Worm (Caenorhabditis elegans): ENCODE data around the gene R11D1.2.

R11D1.2 gene

ce11 chrV:12747856-12748255 is 39.5 kb downstream of the R11D1.2 start, which contains the start of gene C15C8.5:
Gene C15C8.5, plus strand, starts transcription at chrV:12748007.
- peak; percentile 93 for TF ChIP-seq fkh-10 (GFP tag; optimal IDR thresholded peaks at IDR 0.05)
- TF ChIP-seq xbp-1 (tag; optimal IDR thresholded peaks at IDR 0.05): no peak
- TF ChIP-seq unc-86 (tag; optimal IDR thresholded peaks at IDR 0.05): no peak
- no peak for TF ChIP-seq C04F5.9 (tag; optimal IDR thresholded peaks at IDR 0.05)
- TF ChIP-seq lin-14 (GFP tag; optimal IDR thresholded peaks at IDR 0.05): peak; percentile 36
- TF ChIP-seq nhr-19 (GFP tag; conservative IDR thresholded peaks at IDR 0.05): no peak
- TF ChIP-seq ceh-63 (GFP tag; optimal IDR thresholded peaks at IDR 0.05): no peak
- no peak for TF ChIP-seq sup-37 (GFP tag; optimal IDR thresholded peaks at IDR 0.05)
- no peak for TF ChIP-seq fkh-8 (tag; optimal IDR thresholded peaks at IDR 0.05)
- TF ChIP-seq rnt-1 (tag; optimal IDR thresholded peaks at IDR 0.05): no peak
- peak; percentile 43 for TF ChIP-seq ces-1 (GFP tag; optimal IDR thresholded peaks at IDR 0.05)
- no peak for TF ChIP-seq skn-1 (tag; optimal IDR thresholded peaks at IDR 0.05)
- no peak for TF ChIP-seq nhr-77 (tag; optimal IDR thresholded peaks at IDR 0.05)

- TF ChIP-seq fkh-8 (tag; optimal IDR thresholded peaks at IDR 0.05) (no peak), irx-1 (tag; optimal IDR thresholded peaks at IDR 0.05) (no peak), hlh-17 (GFP tag; optimal IDR thresholded peaks at IDR 0.05; ENCODE audit: borderline replicate concordance) (no peak), dsc-1 (tag; optimal IDR thresholded peaks at IDR 0.05) (no peak), nhr-19 (GFP tag; conservative IDR thresholded peaks at IDR 0.05) (no peak), lin-35 (GFP tag; optimal IDR thresholded peaks at IDR 0.05) (no peak), pax-3 (tag; optimal IDR thresholded peaks at IDR 0.05) (no peak), ceh-88 (GFP tag; IDR thresholded peaks at IDR 0.05) (no peak), ceh-82 (tag; optimal IDR thresholded peaks at IDR 0.05) (no peak), snu-23 (GFP tag; optimal IDR thresholded peaks at IDR 0.05) (no peak), sup-37 (GFP tag; optimal IDR thresholded peaks at IDR 0.05) (no peak), lsy-2 (tag; optimal IDR thresholded peaks at IDR 0.05) (no peak), nhr-20 (tag; optimal IDR thresholded peaks at IDR 0.05) (no peak), efl-3 (GFP tag; optimal IDR thresholded peaks at IDR 0.05) (no peak), ces-1 (GFP tag; optimal IDR thresholded peaks at IDR 0.05) (no peak), efl-1 (optimal IDR thresholded peaks at IDR 0.05) (no peak), efl-1 (GFP tag; optimal IDR thresholded peaks at IDR 0.05 in 1 of 2) (no peak)
Observed at ce11 chrV:12749558-12749957, 41.2 kb downstream of the R11D1.2 start.

ce11 chrV:12751495-12752050 is 43.2 kb downstream of the R11D1.2 start, which contains the start of gene C15C8.6:
Gene C15C8.6, minus strand, starts transcription at chrV:12751545.
- TF ChIP-seq ztf-11 (tag; optimal IDR thresholded peaks at IDR 0.05) (no peak), fkh-4 (tag; optimal IDR thresholded peaks at IDR 0.05; ENCODE audit: borderline replicate concordance) (peak; percentile 83), dsc-1 (tag; optimal IDR thresholded peaks at IDR 0.05) (peak; percentile 87)

ce11 chrV:12752407-12752806 is 44.0 kb downstream of the R11D1.2 start, which contains the start of gene C15C8.8:
Gene C15C8.8, minus strand, starts transcription at chrV:12752507.
- peak; percentile 25 for TF ChIP-seq nhr-85 (tag)
- no peak for TF ChIP-seq dsc-1 (tag; optimal IDR thresholded peaks at IDR 0.05)
- TF ChIP-seq C04F5.9 (tag; optimal IDR thresholded peaks at IDR 0.05): no peak
- TF ChIP-seq irx-1 (tag; optimal IDR thresholded peaks at IDR 0.05): no peak
- no peak for TF ChIP-seq nhr-76 (tag; optimal IDR thresholded peaks at IDR 0.05)
- no peak for TF ChIP-seq sptf-1 (tag; optimal IDR thresholded peaks at IDR 0.05)
- TF ChIP-seq blmp-1 (tag; optimal IDR thresholded peaks at IDR 0.05): peak; percentile 40

ce11 chrV:12754839-12755238 is 46.4 kb downstream of the R11D1.2 start, which contains the start of gene gpa-13:
Gene gpa-13, minus strand, starts transcription at chrV:12754939.
- TF ChIP-seq tbx-2 (tag; optimal IDR thresholded peaks at IDR 0.05): no peak
- no peak for TF ChIP-seq nhr-12 (tag; optimal IDR thresholded peaks at IDR 0.05)
- no peak for TF ChIP-seq tlp-1 (tag; optimal IDR thresholded peaks at IDR 0.05)
- no peak for TF ChIP-seq blmp-1 (tag; optimal IDR thresholded peaks at IDR 0.05)
- no peak for TF ChIP-seq F16B12.6 (tag; optimal IDR thresholded peaks at IDR 0.05)
- TF ChIP-seq xbp-1 (tag; optimal IDR thresholded peaks at IDR 0.05): no peak
- TF ChIP-seq sox-4 (tag; optimal IDR thresholded peaks at IDR 0.05): no peak
- TF ChIP-seq sup-37 (GFP tag; optimal IDR thresholded peaks at IDR 0.05): no peak
- no peak for TF ChIP-seq lin-13 (GFP tag; optimal IDR thresholded peaks at IDR 0.05)
- TF ChIP-seq C34B4.2 (tag; optimal IDR thresholded peaks at IDR 0.05): no peak
- TF ChIP-seq isw-1 (GFP tag; IDR thresholded peaks at IDR 0.05): no peak
- no peak for TF ChIP-seq ztf-4 (tag; optimal IDR thresholded peaks at IDR 0.05)
- TF ChIP-seq elt-3 (tag; optimal IDR thresholded peaks at IDR 0.05): no peak
- no peak for TF ChIP-seq efl-1 (optimal IDR thresholded peaks at IDR 0.05)
- no peak for TF ChIP-seq efl-1 (GFP tag; optimal IDR thresholded peaks at IDR 0.05 in 1 of 2)
- TF ChIP-seq nhr-76 (tag; optimal IDR thresholded peaks at IDR 0.05): no peak
- TF ChIP-seq pag-3 (tag; optimal IDR thresholded peaks at IDR 0.05; ENCODE audit: borderline replicate concordance, insufficient read depth): no peak
